Fruit fly (Drosophila melanogaster) S2 (cell line): Measurements from ENCODE around the gene CG11696.

Experiments used
- CG8478 ChIP-seq: fragments of >200 bp; optimal IDR thresholded peaks from 2 replicates; lab custom pipeline; 2018
- CTCF ChIP-seq, 2 experiments: fragments of >200 bp; optimal IDR thresholded peaks; 2 replicates each; lab custom pipeline; 2018

DNA sequence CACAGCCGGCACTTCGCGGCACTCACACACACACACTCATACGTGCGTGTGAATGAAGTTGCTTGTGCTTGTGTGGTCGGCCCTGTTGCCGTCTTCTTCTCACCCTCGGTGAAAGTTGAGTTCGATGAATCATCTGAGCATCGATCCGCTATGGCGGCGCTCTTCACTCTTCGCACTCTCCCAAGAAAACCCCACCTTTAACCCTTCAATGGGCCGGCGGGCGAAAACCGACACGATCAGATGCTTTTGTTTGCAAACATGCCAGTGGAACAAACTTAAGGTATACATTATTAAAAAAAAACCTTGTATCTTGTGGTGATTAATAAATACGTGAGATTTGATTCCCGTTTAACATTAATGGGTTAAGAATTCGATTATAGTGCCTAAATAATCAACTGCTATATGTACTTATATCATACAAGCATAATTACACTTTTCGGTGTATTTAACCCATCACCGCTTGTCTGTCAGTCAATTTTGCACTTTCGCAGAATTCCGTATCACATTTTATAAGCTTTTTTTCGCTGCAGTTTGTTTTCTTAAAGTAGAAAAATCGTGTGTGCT lies 27.3 kb downstream of the CG11696 start:
- TF ChIP-seq CTCF (optimal IDR thresholded peaks at IDR 0.05; lab: Kevin White, UChicago), result no peak
- no peak for TF ChIP-seq CG8478
